Worm (Caenorhabditis elegans): ENCODE measurements around the gene W07A12.4.

DNA sequence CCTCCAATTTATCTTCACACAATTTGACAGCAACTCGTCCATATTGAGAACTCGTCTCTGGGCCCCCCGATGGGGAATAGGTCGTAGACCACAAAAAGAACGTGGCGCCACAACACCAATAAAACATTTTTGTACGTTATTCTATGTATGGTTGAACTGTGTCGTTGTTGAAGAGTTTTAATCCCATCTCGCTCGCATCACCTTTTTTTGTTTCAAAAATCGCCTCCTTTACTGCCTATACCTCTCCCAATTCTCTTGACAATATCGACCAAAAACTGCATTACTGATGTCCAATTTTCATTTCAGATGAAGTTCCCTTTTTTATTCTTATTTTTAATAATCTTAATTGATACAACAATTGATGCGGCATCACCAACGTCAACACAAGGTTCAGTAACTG, 51.2 kb downstream of the W07A12.4 start, which contains the start of gene let-23:
- no peak for TF ChIP-seq tbx-2 (tag; optimal IDR thresholded peaks at IDR 0.05)
- TF ChIP-seq elt-2 (tag; optimal IDR thresholded peaks at IDR 0.05), result no peak
- no peak for TF ChIP-seq Y22D7AL.16 (tag; optimal IDR thresholded peaks at IDR 0.05)
- no peak for TF ChIP-seq ceh-48 (tag; optimal IDR thresholded peaks at IDR 0.05)
- TF ChIP-seq fax-1 (tag; optimal IDR thresholded peaks at IDR 0.05), result no peak
- TF ChIP-seq fkh-10 (GFP tag; optimal IDR thresholded peaks at IDR 0.05), result no peak
- no peak for TF ChIP-seq ama-1 (optimal IDR thresholded peaks at IDR 0.05)
- no peak for TF ChIP-seq nhr-11 (tag; optimal IDR thresholded peaks at IDR 0.05)
- TF ChIP-seq pha-4 (tag; optimal IDR thresholded peaks at IDR 0.05), result no peak
- TF ChIP-seq lin-11 (tag; optimal IDR thresholded peaks at IDR 0.05), result no peak
- TF ChIP-seq eyg-1 (tag; optimal IDR thresholded peaks at IDR 0.05), result no peak
- no peak for TF ChIP-seq C38D4.7 (GFP tag; optimal IDR thresholded peaks at IDR 0.05)
- TF ChIP-seq ceh-30 (tag; optimal IDR thresholded peaks at IDR 0.05), result no peak
